Worm (Caenorhabditis elegans): ENCODE results near the gene nhr-22.

nhr-22 gene

ce11 chrII:6403233-6403632 lies 46.4 kb downstream of the nhr-22 start, which contains the start of gene T25D10.1:
Gene T25D10.1 (plus strand): TSS chrII:6403401.
- TF ChIP-seq ztf-3 (GFP tag; optimal IDR thresholded peaks at IDR 0.05) (no peak), sptf-2 (GFP tag; optimal IDR thresholded peaks at IDR 0.05) (no peak), lin-54 (GFP tag; optimal IDR thresholded peaks at IDR 0.05) (no peak), ceh-79 (tag; optimal IDR thresholded peaks at IDR 0.05) (no peak), F22D6.2 (tag; optimal IDR thresholded peaks at IDR 0.05) (no peak), snpc-4 (GFP tag; optimal IDR thresholded peaks at IDR 0.05) (no peak), snpc-4 (tag; optimal IDR thresholded peaks at IDR 0.05) (no peak), snpc-1.3 (tag; optimal IDR thresholded peaks at IDR 0.05; ENCODE audit: insufficient read depth) (no peak), atf-7 (tag; optimal IDR thresholded peaks at IDR 0.05) (no peak), ceh-91 (GFP tag; IDR thresholded peaks at IDR 0.05) (no peak), nhr-179 (tag; optimal IDR thresholded peaks at IDR 0.05) (no peak), F49E8.2 (tag; optimal IDR thresholded peaks at IDR 0.05; ENCODE audit: insufficient read depth) (no peak)

- TF ChIP-seq D2030.7 (GFP tag; IDR thresholded peaks at IDR 0.05) (no peak), C17E4.6 (GFP tag; IDR thresholded peaks at IDR 0.05) (no peak), Y67H2A.10 (GFP tag; conservative IDR thresholded peaks at IDR 0.05) (no peak), aptf-2 (GFP tag; conservative IDR thresholded peaks at IDR 0.05) (no peak), lin-35 (GFP tag; optimal IDR thresholded peaks at IDR 0.05) (no peak), egl-44 (GFP tag; IDR thresholded peaks at IDR 0.05) (no peak), madf-3 (GFP tag; IDR thresholded peaks at IDR 0.05) (no peak), F23B12.7 (tag; optimal IDR thresholded peaks at IDR 0.05; ENCODE audit: insufficient read depth) (no peak), lin-26 (GFP tag; IDR thresholded peaks at IDR 0.05) (no peak), lsl-1 (GFP tag; optimal IDR thresholded peaks at IDR 0.05) (no peak), xnd-1 (tag; optimal IDR thresholded peaks at IDR 0.05) (no peak), fkh-3 (tag; optimal IDR thresholded peaks at IDR 0.05) (no peak)
Measured at ce11 chrII:6401649-6402048, 47.9 kb downstream of the nhr-22 start, which contains the start of gene btb-2. Gene btb-2 (plus strand): TSS chrII:6401949.

- no peak for TF ChIP-seq ceh-58 (GFP tag; IDR thresholded peaks at IDR 0.05)
- no peak for TF ChIP-seq egl-18 (GFP tag; IDR thresholded peaks at IDR 0.05)
- TF ChIP-seq F55B11.4 (tag; optimal IDR thresholded peaks at IDR 0.05; ENCODE audit: borderline replicate concordance, insufficient read depth): no peak
- TF ChIP-seq snpc-3.4 (tag; optimal IDR thresholded peaks at IDR 0.05): no peak
Measured at ce11 chrII:6398406-6398805, 51.2 kb downstream of the nhr-22 start, which contains the start of gene zig-10. Gene zig-10 (plus strand): TSS chrII:6398706.
